Fruit fly (Drosophila melanogaster) whole organism, embryonic: ENCODE data around the gene CG15141.
A peak's percentile ranks its signal among the peaks of the same experiment; 100 is the strongest.

ENCODE experiments used
- BtbVII ChIP-seq: fragments of 200-800 bp; sonication (Bioruptor generic); optimal IDR thresholded peaks from 3 replicates; lab custom pipeline; 2017; ENCODE audit warnings: missing biosample characterization, mild to moderate bottlenecking, missing genetic modification characterization
- C15 ChIP-seq: fragments of 200-800 bp; sonication (Bioruptor generic); IDR thresholded peaks from 3 replicates; pipeline ENCODE4 v1.3.6; 2022; ENCODE audit warnings: missing biosample characterization, missing genetic modification characterization
- CG11093 ChIP-seq: fragments of 200-800 bp; sonication (Bioruptor generic); IDR thresholded peaks from 3 replicates; pipeline ENCODE4 v1.3.6; 2022; ENCODE audit warnings: missing biosample characterization, missing genetic modification characterization
- CG12769 ChIP-seq: fragments of 200-800 bp; sonication (Bioruptor generic); optimal IDR thresholded peaks from 2 replicates; lab custom pipeline; 2019; ENCODE audit warnings: missing biosample characterization, mild to moderate bottlenecking, missing genetic modification characterization, moderate library complexity
- CG14441 ChIP-seq: fragments of 200-800 bp; sonication (Bioruptor generic); IDR thresholded peaks from 2 replicates; pipeline ENCODE4 v1.3.6; 2022; ENCODE audit warnings: missing biosample characterization, missing genetic modification characterization
- CG17612 ChIP-seq: fragments of 200-800 bp; sonication (Bioruptor generic); IDR thresholded peaks from 2 replicates; pipeline ENCODE4 v1.3.6; 2022; ENCODE audit warnings: missing biosample characterization, missing genetic modification characterization
- CG2199 ChIP-seq: fragments of 200-800 bp; sonication (Bioruptor generic); IDR thresholded peaks from 3 replicates; pipeline ENCODE4 v1.3.6; 2022; ENCODE audit warnings: missing biosample characterization, missing genetic modification characterization
- CG2202 ChIP-seq: fragments of 200-800 bp; sonication (Bioruptor generic); optimal IDR thresholded peaks from 2 replicates; lab custom pipeline; 2018; ENCODE audit warnings: missing biosample characterization, mild to moderate bottlenecking, missing genetic modification characterization
- CG3163 ChIP-seq: fragments of 200-800 bp; sonication (Bioruptor generic); optimal IDR thresholded peaks from 3 replicates; lab custom pipeline; 2016; ENCODE audit warnings: missing biosample characterization, missing genetic modification characterization
- CG32532 ChIP-seq: fragments of 200-800 bp; sonication (Bioruptor generic); IDR thresholded peaks from 2 replicates; pipeline ENCODE4 v1.3.6; 2022; ENCODE audit warnings: missing biosample characterization, missing genetic modification characterization
- CG32772 ChIP-seq: fragments of 200-800 bp; sonication (Bioruptor generic); IDR thresholded peaks from 2 replicates; pipeline ENCODE4 v1.3.6; 2022; ENCODE audit warnings: missing biosample characterization, missing genetic modification characterization
- CG3281 ChIP-seq: fragments of 200-800 bp; sonication (Bioruptor generic); optimal IDR thresholded peaks from 3 replicates; lab custom pipeline; 2017; ENCODE audit warnings: missing biosample characterization, mild to moderate bottlenecking, missing genetic modification characterization
- CG6689 ChIP-seq: fragments of 200-800 bp; sonication (Bioruptor generic); IDR thresholded peaks from 2 replicates; pipeline ENCODE4 v1.3.6; 2022; ENCODE audit warnings: missing biosample characterization, missing genetic modification characterization
- CG7372 ChIP-seq: fragments of 200-800 bp; sonication (Bioruptor generic); IDR thresholded peaks from 2 replicates; pipeline ENCODE4 v1.3.6; 2022; ENCODE audit warnings: missing biosample characterization, missing genetic modification characterization
- CG7745 ChIP-seq: fragments of 200-800 bp; sonication (Bioruptor generic); optimal IDR thresholded peaks from 2 replicates; lab custom pipeline; 2018; ENCODE audit warnings: missing biosample characterization, mild to moderate bottlenecking, missing genetic modification characterization, moderate library complexity
- CG7839 ChIP-seq: fragments of 200-800 bp; sonication (Bioruptor generic); optimal IDR thresholded peaks from 3 replicates; lab custom pipeline; 2018; ENCODE audit warnings: missing biosample characterization, mild to moderate bottlenecking, missing genetic modification characterization, moderate library complexity
- CG9727 ChIP-seq: fragments of 200-800 bp; sonication (Bioruptor generic); optimal IDR thresholded peaks from 3 replicates; lab custom pipeline; 2017; ENCODE audit warnings: missing biosample characterization, mild to moderate bottlenecking, missing genetic modification characterization
- Drgx ChIP-seq: fragments of 200-800 bp; sonication (Bioruptor generic); IDR thresholded peaks from 2 replicates; pipeline ENCODE4 v1.3.6; 2022; ENCODE audit warnings: missing biosample characterization, missing genetic modification characterization
- Fer1 ChIP-seq: fragments of 200-800 bp; sonication (Bioruptor generic); optimal IDR thresholded peaks from 2 replicates; lab custom pipeline; 2017; ENCODE audit warnings: missing biosample characterization, mild to moderate bottlenecking, missing genetic modification characterization
- Hmr ChIP-seq: fragments of 200-800 bp; sonication (Bioruptor generic); optimal IDR thresholded peaks from 3 replicates; lab custom pipeline; 2017; ENCODE audit warnings: mild to moderate bottlenecking, missing biosample characterization, missing genetic modification reagents, missing genetic modification characterization
- Med ChIP-seq: fragments of 200-800 bp; sonication (Bioruptor generic); peaks from one replicate; lab custom pipeline; 2016; ENCODE audit warnings: missing biosample characterization, missing genetic modification characterization, mild to moderate bottlenecking, inconsistent platforms, moderate library complexity
- Mes4 ChIP-seq: fragments of 200-800 bp; sonication (Bioruptor generic); optimal IDR thresholded peaks from 2 replicates; lab custom pipeline; 2016; ENCODE audit warnings: missing biosample characterization, missing genetic modification characterization
- PHDP ChIP-seq: fragments of 200-800 bp; sonication (Bioruptor generic); optimal IDR thresholded peaks from 3 replicates; lab custom pipeline; 2018; ENCODE audit warnings: missing biosample characterization, mild to moderate bottlenecking, missing genetic modification characterization, moderate library complexity
- Pdp1 ChIP-seq, 2 experiments: fragments of 200-800 bp; sonication (Bioruptor generic); optimal IDR thresholded peaks; 3 replicates each; lab custom pipeline; 2016; ENCODE audit warnings: missing biosample characterization in 2 of 2, missing genetic modification characterization in 2 of 2, mild to moderate bottlenecking in 1 of 2, moderate library complexity in 1 of 2
- Sox102F ChIP-seq: fragments of 200-800 bp; sonication (Bioruptor generic); optimal IDR thresholded peaks from 2 replicates; lab custom pipeline; 2018; ENCODE audit warnings: missing biosample characterization, mild to moderate bottlenecking, missing genetic modification characterization, moderate library complexity
- abd-A ChIP-seq: fragments of 200-800 bp; sonication (Bioruptor generic); optimal IDR thresholded peaks from 3 replicates; lab custom pipeline; 2019; ENCODE audit warnings: missing biosample characterization, mild to moderate bottlenecking, missing genetic modification characterization, moderate library complexity
- ac ChIP-seq: fragments of 200-800 bp; sonication (Bioruptor generic); optimal IDR thresholded peaks from 3 replicates; lab custom pipeline; 2017; ENCODE audit warnings: missing biosample characterization, mild to moderate bottlenecking, missing genetic modification characterization
- az2 ChIP-seq: fragments of 200-800 bp; sonication (Bioruptor generic); optimal IDR thresholded peaks from 3 replicates; lab custom pipeline; 2016; ENCODE audit warnings: missing biosample characterization, missing genetic modification characterization
- ci ChIP-seq: fragments of 200-800 bp; sonication (Bioruptor generic); IDR thresholded peaks from 3 replicates; pipeline ENCODE4 v1.3.6; 2022; ENCODE audit warnings: missing biosample characterization, missing genetic modification characterization
- fd102C ChIP-seq: fragments of 200-800 bp; sonication (Bioruptor generic); optimal IDR thresholded peaks from 2 replicates; lab custom pipeline; 2018; ENCODE audit warnings: missing biosample characterization, mild to moderate bottlenecking, missing genetic modification characterization, moderate library complexity
- gem ChIP-seq: fragments of 200-800 bp; sonication (Bioruptor generic); optimal IDR thresholded peaks from 2 replicates; lab custom pipeline; 2019; ENCODE audit warnings: missing biosample characterization, mild to moderate bottlenecking, missing genetic modification characterization, moderate library complexity
- hb ChIP-seq: fragments of 200-800 bp; sonication (Bioruptor generic); IDR thresholded peaks from 3 replicates; pipeline ENCODE4 v1.3.6; 2022; ENCODE audit warnings: missing biosample characterization, missing genetic modification characterization; ENCODE audit not compliant: partially characterized antibody
- inv ChIP-seq: fragments of 200-800 bp; sonication (Bioruptor generic); IDR thresholded peaks from 2 replicates; pipeline ENCODE4 v1.3.6; 2022; ENCODE audit warnings: missing biosample characterization, missing genetic modification characterization; ENCODE audit not compliant: partially characterized antibody
- ken ChIP-seq: fragments of 200-800 bp; sonication (Bioruptor generic); IDR thresholded peaks from 3 replicates; pipeline ENCODE4 v1.3.6; 2022; ENCODE audit warnings: missing biosample characterization, missing genetic modification characterization
- lab ChIP-seq: fragments of 200-800 bp; sonication (Bioruptor generic); optimal IDR thresholded peaks from 3 replicates; lab custom pipeline; 2017; ENCODE audit warnings: missing biosample characterization, missing genetic modification characterization, mild to moderate bottlenecking, moderate library complexity, missing genetic modification reagents
- nom ChIP-seq: fragments of 200-800 bp; sonication (Bioruptor generic); optimal IDR thresholded peaks from 2 replicates; lab custom pipeline; 2017; ENCODE audit warnings: missing biosample characterization, missing genetic modification characterization, mild to moderate bottlenecking, moderate library complexity, missing genetic modification reagents
- oc ChIP-seq: fragments of 200-800 bp; sonication (Bioruptor generic); optimal IDR thresholded peaks from 2 replicates; lab custom pipeline; 2018; ENCODE audit warnings: missing biosample characterization, mild to moderate bottlenecking, missing genetic modification characterization, moderate library complexity
- phol ChIP-seq: fragments of 200-800 bp; sonication (Bioruptor generic); optimal IDR thresholded peaks from 3 replicates; lab custom pipeline; 2018; ENCODE audit warnings: missing biosample characterization, mild to moderate bottlenecking, missing genetic modification characterization, moderate library complexity
- sc ChIP-seq, 3 experiments: fragments of >200 bp in 2 of 3; fragments of 200-800 bp in 1 of 3; sonication (Bioruptor generic) in 1 of 3; optimal IDR thresholded peaks; 2 replicates in 2 of 3; 3 replicates in 1 of 3; lab custom pipeline; 2017; ENCODE audit warnings: mild to moderate bottlenecking in 1 of 3, missing biosample characterization in 1 of 3, missing genetic modification characterization in 1 of 3, missing genetic modification reagents in 1 of 3
- sd ChIP-seq: fragments of 200-800 bp; sonication (Bioruptor generic); optimal IDR thresholded peaks from 3 replicates; lab custom pipeline; 2018; ENCODE audit warnings: missing biosample characterization, mild to moderate bottlenecking, missing genetic modification characterization, moderate library complexity
- sens ChIP-seq: fragments of 200-800 bp; sonication (Bioruptor generic); peaks from one replicate; lab custom pipeline; 2016; ENCODE audit warnings: missing biosample characterization, missing genetic modification characterization
- so ChIP-seq: fragments of 200-800 bp; sonication (Bioruptor generic); IDR thresholded peaks from 3 replicates; pipeline ENCODE4 v1.3.6; 2022; ENCODE audit warnings: missing biosample characterization, missing genetic modification characterization
- sqz ChIP-seq: fragments of 200-800 bp; sonication (Bioruptor generic); optimal IDR thresholded peaks from 3 replicates; lab custom pipeline; 2018; ENCODE audit warnings: missing biosample characterization, mild to moderate bottlenecking, missing genetic modification characterization
- toy ChIP-seq: fragments of 200-800 bp; sonication (Bioruptor generic); IDR thresholded peaks from 2 replicates; pipeline ENCODE4 v1.3.6; 2022; ENCODE audit warnings: missing biosample characterization, missing genetic modification characterization
- unpg ChIP-seq: fragments of 200-800 bp; sonication (Bioruptor generic); optimal IDR thresholded peaks from 3 replicates; lab custom pipeline; 2018; ENCODE audit warnings: missing biosample characterization, mild to moderate bottlenecking, missing genetic modification characterization, moderate library complexity

CG15141 gene

DNA sequence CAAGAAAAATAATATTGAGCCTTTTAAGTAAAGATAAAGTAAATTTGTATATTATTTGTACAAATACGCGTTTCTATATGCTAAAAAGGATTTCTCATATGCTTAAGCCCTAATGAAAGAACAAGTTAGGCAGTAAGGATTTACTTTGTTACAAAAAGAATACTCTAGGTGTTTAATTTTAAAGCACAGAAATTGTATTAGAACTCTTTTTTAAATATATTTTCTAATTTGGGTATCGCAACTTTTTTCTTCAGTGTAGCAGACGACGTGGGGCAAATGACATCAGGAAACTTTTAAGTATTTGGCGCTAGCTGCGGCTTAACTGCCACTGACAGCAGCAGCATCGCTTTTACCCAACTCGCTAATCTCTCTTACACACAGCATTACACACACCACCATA lies 11.6 kb downstream of the CG15141 start (continued):
- no peak for TF ChIP-seq fd102C (GFP tag; lab: Kevin White, UChicago)
- TF ChIP-seq PHDP (tag; lab: Kevin White, UChicago), result peak; percentile 29
- TF ChIP-seq so, result no peak
- no peak for TF ChIP-seq Mes4
- peak; percentile 30 for TF ChIP-seq Sox102F
- TF ChIP-seq CG7745 (tag; lab: Kevin White, UChicago), result no peak
- TF ChIP-seq CG7839, result peak; percentile 17
- TF ChIP-seq CG12769 (tag; lab: Kevin White, UChicago), result no peak
- TF ChIP-seq oc, result peak; percentile 13
- TF ChIP-seq lab, result peak; percentile 28
- TF ChIP-seq CG14441 (GFP tag; lab: Robert Waterston, UW), result no peak; the same call in 1 of the 2 replicates
- no peak for TF ChIP-seq ac (GFP tag; lab: Kevin White, UChicago)
- TF ChIP-seq gem (tag; lab: Kevin White, UChicago), result peak; percentile 39
- TF ChIP-seq Med, result peak; percentile 61
- no peak for TF ChIP-seq CG11093 (GFP tag; lab: Robert Waterston, UW)
- TF ChIP-seq sens (GFP tag; lab: Kevin White, UChicago), result peak; percentile 57
- no peak for TF ChIP-seq toy (GFP tag; lab: Robert Waterston, UW)
- TF ChIP-seq CG32532 (GFP tag; lab: Robert Waterston, UW), result no peak
- no peak for TF ChIP-seq sqz
- no peak for TF ChIP-seq inv (GFP tag; lab: Robert Waterston, UW)
- TF ChIP-seq Fer1 (GFP tag; lab: Kevin White, UChicago), result peak; percentile 19
- peak; percentile 1 for TF ChIP-seq unpg (GFP tag; lab: Kevin White, UChicago)
- peak; percentile 28 for TF ChIP-seq Hmr (GFP tag; lab: Kevin White, UChicago)
- no peak for TF ChIP-seq CG2202 (tag; lab: Kevin White, UChicago)
- TF ChIP-seq C15 (GFP tag; lab: Robert Waterston, UW), result no peak

DNA sequence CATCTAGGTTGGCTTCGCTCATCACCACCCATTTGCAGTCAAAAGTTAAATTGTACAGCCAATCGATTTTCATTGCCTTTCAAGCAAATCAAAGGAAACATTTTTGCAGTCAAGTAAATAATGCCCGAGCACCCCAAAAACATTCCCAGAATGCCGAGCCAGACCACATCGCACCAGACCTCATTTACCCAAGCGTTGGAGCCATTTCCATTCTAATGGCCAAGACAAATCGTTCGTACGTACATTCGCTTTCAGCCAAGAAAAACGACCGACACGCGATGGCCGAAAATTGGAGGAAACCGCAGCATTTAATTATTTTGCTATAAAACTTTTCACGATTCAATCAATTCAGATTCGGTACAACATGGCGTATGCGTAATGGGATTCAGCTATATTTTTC lies 14.6 kb downstream of the CG15141 start:
- TF ChIP-seq Pdp1 (GFP tag; optimal IDR thresholded peaks at IDR 0.05; lab: Kevin White, UChicago) (peak in 1 of 2 experiments; percentile 0), CG7372 (GFP tag; lab: Robert Waterston, UW) (peak; percentile 67), CG12769 (tag; lab: Kevin White, UChicago) (peak; percentile 40), ci (GFP tag; lab: Robert Waterston, UW) (0 out of 3 replicates have a peak, but pooled peaks have one; percentile 6), CG9727 (GFP tag; lab: Kevin White, UChicago) (no peak), CG17612 (GFP tag; lab: Robert Waterston, UW) (no peak), CG6689 (no peak), CG2199 (GFP tag; lab: Robert Waterston, UW) (peak; percentile 96), abd-A (peak; percentile 2), sd (peak; percentile 76), BtbVII (GFP tag; lab: Kevin White, UChicago) (no peak)
- TF ChIP-seq, all 482 proteins: peak for 7

dm6 chr2L:17425412-17425811 lies 15.0 kb downstream of the CG15141 start:
- TF ChIP-seq phol, result no peak
- TF ChIP-seq nom (GFP tag; lab: Kevin White, UChicago), result no peak
- TF ChIP-seq CG3281 (GFP tag; lab: Kevin White, UChicago), result no peak
- TF ChIP-seq az2, result no peak
- TF ChIP-seq toy (GFP tag; lab: Robert Waterston, UW), result no peak
- no peak for TF ChIP-seq CG3163 (GFP tag; lab: Kevin White, UChicago)
- no peak for TF ChIP-seq CG32772 (GFP tag; lab: Robert Waterston, UW)
- no peak for TF ChIP-seq C15 (GFP tag; lab: Robert Waterston, UW)
- no peak for TF ChIP-seq Drgx
- no peak for TF ChIP-seq sc (optimal IDR thresholded peaks at IDR 0.05; lab: Kevin White, UChicago)
- TF ChIP-seq sc (GFP tag; optimal IDR thresholded peaks at IDR 0.05; lab: Kevin White, UChicago), result no peak
- no peak for TF ChIP-seq hb (GFP tag; lab: Robert Waterston, UW)
- TF ChIP-seq ken, result no peak
